Worm (Caenorhabditis elegans): ENCODE data around the gene F14D7.9.

ce11 chrV:14317204-14317603 is 22.7 kb downstream of the F14D7.9 start:
- TF ChIP-seq ama-1 (optimal IDR thresholded peaks at IDR 0.05), result no peak
- TF ChIP-seq aly-1 (tag; optimal IDR thresholded peaks at IDR 0.05), result no peak
- no peak for TF ChIP-seq flt-1 (GFP tag; IDR thresholded peaks at IDR 0.05)
- TF ChIP-seq hmbx-1 (tag; optimal IDR thresholded peaks at IDR 0.05), result no peak
- TF ChIP-seq ets-7 (tag; optimal IDR thresholded peaks at IDR 0.05), result no peak
- TF ChIP-seq tbx-37 (GFP tag; conservative IDR thresholded peaks at IDR 0.05), result no peak
- no peak for TF ChIP-seq tbx-11 (GFP tag; IDR thresholded peaks at IDR 0.05)
- no peak for TF ChIP-seq F13C5.2 (tag; optimal IDR thresholded peaks at IDR 0.05)
- no peak for TF ChIP-seq scrt-1 (GFP tag; IDR thresholded peaks at IDR 0.05)
